Worm (Caenorhabditis elegans) whole organism, mixed stage, embryonic: ENCODE results near the gene T01D3.6.

Experiments used
- lsy-2 ChIP-seq: fragments of 150-350 bp; optimal IDR thresholded peaks from 2 replicates; lab custom pipeline; 2014; ENCODE audit warnings: missing biosample characterization, missing genetic modification characterization
- pha-4 ChIP-seq: fragments of 150-350 bp; optimal IDR thresholded peaks from 2 replicates; lab custom pipeline; 2018; ENCODE audit warnings: missing biosample characterization, missing genetic modification reagents, missing genetic modification characterization
- unc-62 ChIP-seq: fragments of 150-350 bp; optimal IDR thresholded peaks from 2 replicates; lab custom pipeline; 2014; ENCODE audit warnings: missing biosample characterization, missing genetic modification reagents, missing genetic modification characterization

ce11 chrV:13768941-13769436 lies 52.4 kb downstream of the T01D3.6 start, which contains the start of gene nas-24:
- TF ChIP-seq pha-4 (tag; lab: Kevin White, UChicago), result no peak
- TF ChIP-seq lsy-2 (tag; lab: Kevin White, UChicago), result no peak
- TF ChIP-seq unc-62 (GFP tag; lab: Kevin White, UChicago), result no peak
